Worm (Caenorhabditis elegans): ENCODE measurements around the gene Y53C12A.10.

DNA sequence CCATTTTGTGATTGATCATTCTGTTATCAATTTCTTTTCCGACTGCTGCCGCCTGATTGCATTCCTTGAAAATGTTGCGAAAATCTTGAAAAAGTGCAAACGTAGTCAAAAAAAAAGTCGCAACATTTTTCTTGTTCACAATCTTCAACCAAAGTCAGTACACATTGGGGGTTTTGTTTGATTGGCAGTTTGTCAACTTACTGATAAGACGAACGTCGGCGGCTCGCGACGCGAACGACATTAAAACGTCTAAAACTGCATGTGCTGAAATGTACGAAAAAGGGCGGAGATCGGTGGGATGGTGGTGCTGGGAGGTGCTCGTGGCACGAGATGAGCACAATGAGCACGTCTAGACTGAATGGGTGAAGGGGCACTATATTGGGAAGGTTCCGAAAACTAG, 34.2 kb upstream of the Y53C12A.10 start:
- TF ChIP-seq dao-5 (tag; optimal IDR thresholded peaks at IDR 0.05) (no peak), W03F9.2 (tag; optimal IDR thresholded peaks at IDR 0.05) (no peak), him-1 (tag; optimal IDR thresholded peaks at IDR 0.05) (no peak)
